Fruit fly (Drosophila melanogaster): ENCODE results near the gene RpS19b.

DNA sequence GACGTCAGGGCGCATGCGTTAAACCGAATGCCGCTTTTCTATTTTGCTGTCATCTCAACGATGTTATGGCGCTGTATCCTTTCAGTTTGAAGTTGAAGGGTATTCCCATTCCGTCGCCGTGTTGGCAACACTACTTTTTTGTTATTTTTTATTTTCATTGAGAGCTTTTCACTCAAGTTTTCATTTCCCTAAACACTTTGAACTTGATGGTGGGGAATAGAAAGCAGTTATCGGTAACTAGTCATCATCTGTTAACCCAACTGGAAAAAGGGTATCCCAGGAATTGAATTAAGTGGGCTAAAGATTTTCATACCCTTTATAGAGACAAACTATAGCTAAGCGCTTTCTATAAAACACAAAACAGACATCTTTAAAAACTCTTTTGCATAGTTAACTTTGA lies 45.8 kb downstream of the RpS19b start:
- TF ChIP-seq CG8924 (tag; optimal IDR thresholded peaks at IDR 0.05) (no peak), cwo (GFP tag; optimal IDR thresholded peaks at IDR 0.05) (no peak), Rfx (GFP tag; IDR thresholded peaks at IDR 0.05) (peak; percentile 41; the same call in 1 of the 2 replicates), en (GFP tag; optimal IDR thresholded peaks at IDR 0.05) (no peak)
